Worm (Caenorhabditis elegans): Measurements from ENCODE around the gene cca-1.

The cca-1 gene

DNA sequence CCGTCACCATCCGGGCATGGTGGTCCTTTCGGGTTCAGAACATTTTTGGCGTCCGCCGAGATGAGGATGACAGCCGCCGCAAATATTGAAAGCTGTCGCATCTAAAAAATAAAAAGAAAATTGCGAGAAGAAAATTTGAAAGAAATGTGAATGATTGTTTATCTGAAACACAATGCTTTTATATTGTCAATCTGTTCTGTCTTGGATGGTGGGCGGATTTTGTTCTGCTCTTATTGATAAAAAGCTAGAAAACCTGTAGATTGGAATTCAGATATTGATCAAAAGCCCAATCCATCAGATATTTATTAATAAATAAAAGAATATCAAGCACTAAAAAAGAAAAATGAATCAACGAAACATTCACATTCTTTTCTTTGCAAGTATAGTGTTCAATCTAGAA lies 38.1 kb upstream of the cca-1 start, which contains the start of gene C39D10.7:
Gene C39D10.7 (minus strand): TSS at position 101 of the 400 bp plus-strand sequence.
- TF ChIP-seq R02D3.7 (tag; optimal IDR thresholded peaks at IDR 0.05) = no peak
- TF ChIP-seq egl-5 (tag; optimal IDR thresholded peaks at IDR 0.05) = no peak
- no peak for TF ChIP-seq nhr-28 (tag; optimal IDR thresholded peaks at IDR 0.05)
- no peak for TF ChIP-seq lsy-12 (tag; optimal IDR thresholded peaks at IDR 0.05)
- TF ChIP-seq ceh-82 (tag; optimal IDR thresholded peaks at IDR 0.05) = no peak
- no peak for TF ChIP-seq jun-1 (tag; optimal IDR thresholded peaks at IDR 0.05)
- TF ChIP-seq ceh-16 (tag; optimal IDR thresholded peaks at IDR 0.05) = no peak
- no peak for TF ChIP-seq unc-39 (tag; optimal IDR thresholded peaks at IDR 0.05)
- TF ChIP-seq daf-12 (tag; optimal IDR thresholded peaks at IDR 0.05) = no peak
- no peak for TF ChIP-seq nhr-76 (tag; optimal IDR thresholded peaks at IDR 0.05)
- TF ChIP-seq nhr-43 (tag; optimal IDR thresholded peaks at IDR 0.05; ENCODE audit: poor library complexity, severe bottlenecking) = no peak

DNA sequence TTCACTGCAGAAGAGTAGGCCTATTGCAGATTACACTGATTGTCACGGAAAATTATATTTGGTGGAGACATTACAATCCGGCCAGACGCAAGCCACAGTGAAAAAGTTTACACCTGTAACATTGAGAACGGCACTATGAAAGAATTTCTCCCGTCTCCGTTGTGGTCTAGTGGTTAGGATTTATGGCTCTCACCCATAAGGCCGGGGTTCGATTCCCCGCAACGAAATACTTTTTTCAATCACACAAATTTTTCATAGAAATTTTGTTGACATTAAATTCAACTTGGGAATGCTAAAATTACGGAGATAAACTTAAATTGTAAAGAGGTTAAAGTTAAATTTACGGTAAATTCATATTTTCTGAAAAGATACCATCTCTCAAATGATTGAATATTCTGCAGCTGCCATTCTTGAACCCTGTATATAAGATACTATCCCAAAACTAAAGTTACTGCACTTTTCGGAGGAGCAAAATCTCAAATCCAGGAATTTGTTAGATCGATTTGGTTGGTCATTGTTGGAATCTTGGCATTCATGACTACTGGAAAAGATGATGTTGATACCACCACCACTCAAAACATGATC lies 30.8 kb upstream of the cca-1 start, which contains the start of gene C39D10.1:
Gene C39D10.1 (plus strand): TSS at position 535 of the 585 bp plus-strand sequence.
- TF ChIP-seq nhr-43 (tag; optimal IDR thresholded peaks at IDR 0.05; ENCODE audit: poor library complexity, severe bottlenecking) (peak; percentile 45), nhr-12 (tag; optimal IDR thresholded peaks at IDR 0.05) (no peak), fkh-2 (tag; optimal IDR thresholded peaks at IDR 0.05) (no peak), lin-39 (tag; optimal IDR thresholded peaks at IDR 0.05) (no peak), lin-15B (tag; optimal IDR thresholded peaks at IDR 0.05) (no peak), pha-4 (tag; optimal IDR thresholded peaks at IDR 0.05) (peak; percentile 20), nhr-77 (tag; optimal IDR thresholded peaks at IDR 0.05) (no peak), nhr-23 (tag; optimal IDR thresholded peaks at IDR 0.05) (no peak), hmg-11 (tag; optimal IDR thresholded peaks at IDR 0.05) (no peak), nhr-76 (tag; optimal IDR thresholded peaks at IDR 0.05) (no peak), nhr-237 (tag; optimal IDR thresholded peaks at IDR 0.05) (no peak), mml-1 (tag; optimal IDR thresholded peaks at IDR 0.05) (no peak), ceh-9 (tag; optimal IDR thresholded peaks at IDR 0.05) (no peak)

DNA sequence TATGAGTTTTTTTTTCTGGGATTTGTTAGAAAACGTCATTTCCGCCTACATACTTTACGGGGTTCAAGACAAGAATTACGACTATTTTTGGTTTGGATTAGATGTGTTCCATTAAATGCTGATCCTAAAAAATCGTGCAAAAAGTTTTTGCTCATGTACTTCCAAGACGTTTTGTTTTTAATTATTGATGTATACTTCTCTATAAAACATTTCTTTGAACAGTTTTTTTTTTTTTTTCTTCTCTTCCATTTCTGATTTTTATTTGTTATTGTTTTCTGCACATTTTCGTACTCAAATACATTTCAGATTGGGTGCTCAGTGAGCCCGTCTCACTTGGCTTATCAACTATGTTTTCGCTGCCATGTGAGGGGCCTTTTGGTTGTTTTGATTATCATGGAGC lies 27.2 kb upstream of the cca-1 start, which contains the start of gene C39D10.11:
Gene C39D10.11 (plus strand): TSS at position 301 of the 400 bp plus-strand sequence.
- no peak for TF ChIP-seq nhr-23 (tag; optimal IDR thresholded peaks at IDR 0.05)
- no peak for TF ChIP-seq elt-3 (tag; optimal IDR thresholded peaks at IDR 0.05)
- TF ChIP-seq eor-1 (tag; optimal IDR thresholded peaks at IDR 0.05) = no peak
- TF ChIP-seq pha-4 (tag; optimal IDR thresholded peaks at IDR 0.05) = no peak
- TF ChIP-seq ceh-16 (tag; optimal IDR thresholded peaks at IDR 0.05) = no peak

DNA sequence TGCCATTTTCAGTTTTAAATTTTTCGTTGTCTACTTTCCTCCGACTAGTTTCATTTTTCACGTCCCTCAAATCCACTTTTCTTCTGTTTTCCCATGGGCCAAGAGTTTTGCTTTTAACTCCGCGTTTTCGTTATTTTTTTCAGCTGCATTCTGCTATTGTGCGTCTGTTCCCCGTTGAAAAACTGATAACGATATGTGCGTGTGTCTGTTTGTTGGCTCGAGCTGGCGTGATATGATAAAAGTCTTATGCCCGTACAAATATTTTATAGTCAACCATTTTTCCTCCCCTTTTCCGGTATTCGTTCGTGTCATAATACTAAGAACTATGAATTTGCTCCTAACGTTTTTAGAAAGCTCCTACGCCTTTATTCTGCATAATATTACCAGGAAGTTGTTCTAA lies 26.1 kb upstream of the cca-1 start:
- TF ChIP-seq pqm-1 (tag; optimal IDR thresholded peaks at IDR 0.05) (peak; percentile 56), pha-4 (tag; optimal IDR thresholded peaks at IDR 0.05) (peak; percentile 8), nhr-28 (tag; optimal IDR thresholded peaks at IDR 0.05) (no peak), nhr-76 (tag; optimal IDR thresholded peaks at IDR 0.05) (no peak), elt-2 (tag; optimal IDR thresholded peaks at IDR 0.05) (peak; percentile 69)

DNA sequence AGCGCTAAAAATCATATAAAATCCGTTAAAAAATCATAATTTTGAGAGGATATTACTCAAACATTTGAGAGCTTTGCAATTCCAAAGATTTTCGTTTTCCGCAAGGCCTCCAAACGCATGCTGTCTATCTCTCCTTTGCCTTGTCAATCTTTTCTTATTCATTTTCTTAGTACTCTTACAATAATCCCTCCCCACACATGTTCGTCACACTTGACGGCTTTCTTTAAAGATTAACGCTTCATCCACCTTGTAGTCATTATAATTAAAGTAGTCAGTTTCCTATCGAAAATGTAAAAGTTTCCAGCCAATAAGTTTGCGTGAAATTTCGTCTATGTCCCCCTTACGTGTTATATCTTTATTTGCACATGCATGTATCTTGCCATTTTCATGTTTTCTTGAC lies 24.4 kb upstream of the cca-1 start:
- no peak for TF ChIP-seq nhr-12 (tag; optimal IDR thresholded peaks at IDR 0.05)
- no peak for TF ChIP-seq ceh-82 (tag; optimal IDR thresholded peaks at IDR 0.05)

DNA sequence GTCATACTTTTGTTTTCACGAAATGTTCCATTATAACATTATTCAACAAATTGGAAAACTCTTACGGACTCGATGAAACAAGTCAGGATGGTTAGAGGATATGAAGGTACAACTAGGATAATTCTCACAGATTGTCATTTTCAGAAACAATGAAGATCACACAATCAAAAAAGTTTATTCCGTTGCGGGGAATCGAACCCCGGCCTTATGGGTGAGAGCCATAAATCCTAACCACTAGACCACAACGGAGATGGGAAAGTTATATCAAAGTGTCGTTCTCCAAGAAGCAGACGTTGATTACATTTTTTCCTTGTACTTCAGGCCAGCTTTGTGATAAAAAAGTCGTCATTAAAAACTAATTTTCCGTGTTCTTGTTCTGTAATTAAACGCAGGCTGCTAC lies 22.4 kb upstream of the cca-1 start:
- TF ChIP-seq tbx-2 (tag; optimal IDR thresholded peaks at IDR 0.05) (no peak), unc-39 (tag; optimal IDR thresholded peaks at IDR 0.05) (no peak), lsy-12 (tag; optimal IDR thresholded peaks at IDR 0.05) (peak; percentile 23), nhr-43 (tag; optimal IDR thresholded peaks at IDR 0.05; ENCODE audit: poor library complexity, severe bottlenecking) (peak; percentile 19)

ce11 chrX:7897690-7898089 lies 21.9 kb upstream of the cca-1 start, which contains the start of gene latd-1:
latd-1 (minus strand) TSS chrX:7897790.
- no peak for TF ChIP-seq elt-3 (tag; optimal IDR thresholded peaks at IDR 0.05)
- TF ChIP-seq nhr-237 (tag; optimal IDR thresholded peaks at IDR 0.05) = no peak
- TF ChIP-seq lin-39 (tag; optimal IDR thresholded peaks at IDR 0.05) = no peak
